Worm (Caenorhabditis elegans) whole organism, L4 larva: ENCODE data around the gene C05B5.12.
A peak's percentile ranks its signal among the peaks of the same experiment; 100 is the strongest.

Source experiments
- nhr-42 ChIP-seq: fragments of 200-800 bp; sonication (Bioruptor generic); IDR thresholded peaks from 2 replicates; pipeline ENCODE4 v1.3.6; 2022; ENCODE audit warnings: missing genetic modification characterization, missing compliant biosample characterization
- pqm-1 ChIP-seq: sonication (generic microtip); optimal IDR thresholded peaks from 2 replicates; lab custom pipeline; 2017; ENCODE audit warnings: missing biosample characterization, missing genetic modification characterization
- unc-62 ChIP-seq, 3 experiments: fragments of 150-350 bp in 1 of 3; sonication (generic microtip); optimal IDR thresholded peaks in 2 of 3; peaks in 1 of 3; 1 replicate in 1 of 3; 2 replicates in 2 of 3; lab custom pipeline; 2014 to 2017; ENCODE audit warnings: missing biosample characterization in 3 of 3, missing genetic modification characterization in 3 of 3, missing genetic modification reagents in 3 of 3, missing genotype in 1 of 3

DNA sequence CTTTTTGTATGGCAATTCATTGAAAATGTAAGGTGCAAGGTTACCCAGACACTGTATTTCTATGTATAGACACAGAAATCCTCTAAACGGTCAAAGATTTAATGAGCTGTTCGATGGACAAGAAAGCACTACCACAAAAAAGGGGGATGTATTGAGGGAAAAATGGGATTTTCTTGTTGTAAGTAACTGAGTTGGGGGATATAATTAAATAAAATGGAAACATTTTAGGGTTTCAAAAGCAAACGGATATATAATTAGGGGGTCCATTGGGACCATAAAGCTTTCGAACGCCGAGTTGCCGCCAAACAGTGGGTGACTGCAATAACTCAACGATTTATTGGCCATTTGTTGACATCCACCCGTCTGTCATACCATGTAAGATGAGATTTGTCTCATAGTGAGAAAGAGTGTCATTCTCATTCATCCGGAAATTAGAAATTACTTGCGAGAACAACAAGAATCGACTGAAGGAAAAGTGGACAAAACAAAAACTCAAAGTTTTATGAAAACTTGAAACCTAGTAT lies 5.0 kb upstream of the C05B5.12 start:
- TF ChIP-seq unc-62 (GFP tag; optimal IDR thresholded peaks at IDR 0.05 in 1 of 2; lab: Kevin White, UChicago) (peak in 1 of 2 experiments; percentile 58), unc-62 (tag; optimal IDR thresholded peaks at IDR 0.05; lab: Kevin White, UChicago) (no peak), pqm-1 (tag; lab: Kevin White, UChicago) (no peak), nhr-42 (GFP tag; lab: Robert Waterston, UW) (no peak)
